Fruit fly (Drosophila melanogaster) whole organism, embryonic: ENCODE measurements around the gene CG13077.

Experiments used
- Bgb ChIP-seq: fragments of 200-800 bp; sonication (Bioruptor generic); IDR thresholded peaks from 2 replicates; pipeline ENCODE4 v1.3.6; 2022; ENCODE audit warnings: missing biosample characterization, missing genetic modification characterization; ENCODE audit not compliant: partially characterized antibody
- C15 ChIP-seq: fragments of 200-800 bp; sonication (Bioruptor generic); IDR thresholded peaks from 3 replicates; pipeline ENCODE4 v1.3.6; 2022; ENCODE audit warnings: missing biosample characterization, missing genetic modification characterization
- CG10267 ChIP-seq: fragments of 200-800 bp; sonication (Bioruptor generic); optimal IDR thresholded peaks from 2 replicates; lab custom pipeline; 2018; ENCODE audit warnings: missing biosample characterization, mild to moderate bottlenecking, missing genetic modification characterization, moderate library complexity
- CG10654 ChIP-seq: fragments of 200-800 bp; sonication (Bioruptor generic); optimal IDR thresholded peaks from 2 replicates; lab custom pipeline; 2016; ENCODE audit warnings: missing biosample characterization, missing genetic modification characterization
- CG11398 ChIP-seq: fragments of 200-800 bp; sonication (Bioruptor generic); optimal IDR thresholded peaks from 2 replicates; lab custom pipeline; 2016; ENCODE audit warnings: missing biosample characterization, missing genetic modification characterization
- CG11560 ChIP-seq: fragments of 200-800 bp; sonication (Bioruptor generic); IDR thresholded peaks from 3 replicates; pipeline ENCODE4 v1.3.6; 2022; ENCODE audit warnings: missing biosample characterization, missing genetic modification characterization
- CG13624 ChIP-seq: fragments of 200-800 bp; sonication (Bioruptor generic); optimal IDR thresholded peaks from 2 replicates; lab custom pipeline; 2016; ENCODE audit warnings: missing biosample characterization, missing genetic modification characterization
- CG14710 ChIP-seq: fragments of 200-800 bp; sonication (Bioruptor generic); optimal IDR thresholded peaks from 3 replicates; lab custom pipeline; 2019; ENCODE audit warnings: missing biosample characterization, mild to moderate bottlenecking, missing genetic modification characterization, moderate library complexity
- CG16813 ChIP-seq: fragments of 200-800 bp; sonication (Bioruptor generic); IDR thresholded peaks from 3 replicates; pipeline ENCODE4 v1.3.6; 2022; ENCODE audit warnings: missing biosample characterization, missing genetic modification characterization; ENCODE audit not compliant: partially characterized antibody
- CG17568 ChIP-seq: fragments of 200-800 bp; sonication (Bioruptor generic); optimal IDR thresholded peaks from 2 replicates; lab custom pipeline; 2018; ENCODE audit warnings: missing biosample characterization, mild to moderate bottlenecking, missing genetic modification characterization, moderate library complexity
- CG2116 ChIP-seq: fragments of 200-800 bp; sonication (Bioruptor generic); optimal IDR thresholded peaks from 3 replicates; lab custom pipeline; 2018; ENCODE audit warnings: missing biosample characterization, mild to moderate bottlenecking, missing genetic modification characterization
- CG4282 ChIP-seq: fragments of 200-800 bp; sonication (Bioruptor generic); optimal IDR thresholded peaks from 2 replicates; lab custom pipeline; 2016; ENCODE audit warnings: missing biosample characterization, missing genetic modification characterization
- CG6854 ChIP-seq: fragments of 200-800 bp; sonication (Bioruptor generic); optimal IDR thresholded peaks from 3 replicates; lab custom pipeline; 2017; ENCODE audit warnings: missing biosample characterization, mild to moderate bottlenecking, missing genetic modification characterization
- CG7963 ChIP-seq: fragments of 200-800 bp; sonication (Bioruptor generic); IDR thresholded peaks from 3 replicates; pipeline ENCODE4 v1.3.6; 2022; ENCODE audit warnings: missing biosample characterization, missing genetic modification characterization; ENCODE audit not compliant: partially characterized antibody
- CG9437 ChIP-seq: fragments of 200-800 bp; sonication (Bioruptor generic); optimal IDR thresholded peaks from 2 replicates; lab custom pipeline; 2018; ENCODE audit warnings: missing biosample characterization, mild to moderate bottlenecking, missing genetic modification characterization
- CHES-1-like ChIP-seq: fragments of 200-800 bp; sonication (Bioruptor generic); optimal IDR thresholded peaks from 2 replicates; lab custom pipeline; 2016; ENCODE audit warnings: missing biosample characterization, missing genetic modification characterization
- CkIIα-i1 ChIP-seq: fragments of 200-800 bp; sonication (Bioruptor generic); IDR thresholded peaks from 2 replicates; pipeline ENCODE4 v1.3.6; 2022; ENCODE audit warnings: missing biosample characterization, missing genetic modification characterization
- Dp ChIP-seq: fragments of 200-800 bp; sonication (Bioruptor generic); optimal IDR thresholded peaks from 2 replicates; lab custom pipeline; 2018; ENCODE audit warnings: missing biosample characterization, mild to moderate bottlenecking, missing genetic modification characterization, moderate library complexity
- E2f2 ChIP-seq: fragments of 200-800 bp; sonication (Bioruptor generic); IDR thresholded peaks from 2 replicates; pipeline ENCODE4 v1.3.6; 2022; ENCODE audit warnings: missing biosample characterization, missing genetic modification characterization
- H2.0 ChIP-seq: fragments of 200-800 bp; sonication (Bioruptor generic); IDR thresholded peaks from 2 replicates; pipeline ENCODE4 v1.3.6; 2022; ENCODE audit warnings: missing biosample characterization, missing genetic modification characterization
- HLH4C ChIP-seq: fragments of 200-800 bp; sonication (Bioruptor generic); IDR thresholded peaks from 3 replicates; pipeline ENCODE4 v1.3.6; 2022; ENCODE audit warnings: missing biosample characterization, missing genetic modification characterization; ENCODE audit not compliant: partially characterized antibody
- MBD-R2 ChIP-seq: fragments of 200-800 bp; sonication (Bioruptor generic); IDR thresholded peaks from 2 replicates; pipeline ENCODE4 v1.3.6; 2022; ENCODE audit warnings: missing biosample characterization, missing genetic modification characterization
- MESR4 ChIP-seq: fragments of 200-800 bp; sonication (Bioruptor generic); optimal IDR thresholded peaks from 2 replicates; lab custom pipeline; 2018; ENCODE audit warnings: missing biosample characterization, mild to moderate bottlenecking, missing genetic modification characterization, moderate library complexity
- Meics ChIP-seq: fragments of 200-800 bp; sonication (Bioruptor generic); optimal IDR thresholded peaks from 2 replicates; lab custom pipeline; 2017; ENCODE audit warnings: missing biosample characterization, mild to moderate bottlenecking, missing genetic modification characterization
- Opbp ChIP-seq: fragments of 200-800 bp; sonication (Bioruptor generic); IDR thresholded peaks from 3 replicates; pipeline ENCODE4 v1.3.6; 2022; ENCODE audit warnings: missing biosample characterization, missing genetic modification characterization; ENCODE audit not compliant: partially characterized antibody
- Scr ChIP-seq: fragments of 200-800 bp; sonication (Bioruptor generic); IDR thresholded peaks from 2 replicates; pipeline ENCODE4 v1.3.6; 2022; ENCODE audit warnings: missing biosample characterization, missing genetic modification characterization; ENCODE audit not compliant: partially characterized antibody
- Xrp1 ChIP-seq: fragments of 200-800 bp; sonication (Bioruptor generic); IDR thresholded peaks from 2 replicates; pipeline ENCODE4 v1.3.6; 2022; ENCODE audit warnings: missing biosample characterization, missing genetic modification characterization
- YL-1 ChIP-seq: fragments of 200-800 bp; sonication (Bioruptor generic); optimal IDR thresholded peaks from 3 replicates; lab custom pipeline; 2017; ENCODE audit warnings: missing biosample characterization, mild to moderate bottlenecking, missing genetic modification characterization
- ap ChIP-seq: fragments of 200-800 bp; sonication (Bioruptor generic); IDR thresholded peaks from 2 replicates; pipeline ENCODE4 v1.3.6; 2022; ENCODE audit warnings: missing biosample characterization, missing genetic modification characterization
- chif ChIP-seq, 2 experiments: fragments of 200-800 bp; sonication (Bioruptor generic); optimal IDR thresholded peaks; 3 replicates each; lab custom pipeline; 2016; ENCODE audit warnings: missing biosample characterization in 2 of 2, missing genetic modification characterization in 2 of 2
- crp ChIP-seq, 2 experiments: fragments of 200-800 bp; sonication (Bioruptor generic); optimal IDR thresholded peaks; 2 replicates in 1 of 2; 3 replicates in 1 of 2; lab custom pipeline; 2017; ENCODE audit warnings: missing biosample characterization in 2 of 2, missing genetic modification characterization in 2 of 2, mild to moderate bottlenecking in 1 of 2, moderate library complexity in 1 of 2
- cwo ChIP-seq: fragments of 200-800 bp; sonication (Bioruptor generic); optimal IDR thresholded peaks from 3 replicates; lab custom pipeline; 2017; ENCODE audit warnings: missing biosample characterization, missing genetic modification characterization, mild to moderate bottlenecking, moderate library complexity, missing genetic modification reagents
- dm ChIP-seq: fragments of 200-800 bp; sonication (Bioruptor generic); optimal IDR thresholded peaks from 3 replicates; lab custom pipeline; 2016; ENCODE audit warnings: missing biosample characterization, missing genetic modification characterization
- esg ChIP-seq: fragments of 200-800 bp; sonication (Bioruptor generic); conservative IDR thresholded peaks from 2 replicates; pipeline ENCODE4 v1.3.6; 2022; ENCODE audit warnings: missing biosample characterization, missing genetic modification characterization
- eve ChIP-seq, 2 experiments: fragments of >200 bp; optimal IDR thresholded peaks; 2 replicates each; lab custom pipeline; 2017; ENCODE audit warnings: missing biosample characterization in 2 of 2, missing genetic modification characterization in 2 of 2
- fd3F ChIP-seq: fragments of 200-800 bp; sonication (Bioruptor generic); optimal IDR thresholded peaks from 2 replicates; lab custom pipeline; 2018; ENCODE audit warnings: missing biosample characterization, mild to moderate bottlenecking, missing genetic modification characterization, moderate library complexity
- gce ChIP-seq: fragments of 200-800 bp; sonication (Bioruptor generic); IDR thresholded peaks from 3 replicates; pipeline ENCODE4 v1.3.6; 2022; ENCODE audit warnings: missing biosample characterization, missing genetic modification characterization
- insv ChIP-seq, 2 experiments: fragments of 200-800 bp; sonication (Bioruptor generic); optimal IDR thresholded peaks; 3 replicates each; lab custom pipeline; 2016 to 2018; ENCODE audit warnings: missing biosample characterization in 2 of 2, missing genetic modification characterization in 2 of 2
- inv ChIP-seq: fragments of 200-800 bp; sonication (Bioruptor generic); IDR thresholded peaks from 2 replicates; pipeline ENCODE4 v1.3.6; 2022; ENCODE audit warnings: missing biosample characterization, missing genetic modification characterization; ENCODE audit not compliant: partially characterized antibody
- jumu ChIP-seq: fragments of 200-800 bp; sonication (Bioruptor generic); optimal IDR thresholded peaks from 3 replicates; lab custom pipeline; 2016; ENCODE audit warnings: missing biosample characterization, missing genetic modification characterization
- lab ChIP-seq: fragments of 200-800 bp; sonication (Bioruptor generic); optimal IDR thresholded peaks from 3 replicates; lab custom pipeline; 2017; ENCODE audit warnings: missing biosample characterization, missing genetic modification characterization, mild to moderate bottlenecking, moderate library complexity, missing genetic modification reagents
- mld ChIP-seq: fragments of 200-800 bp; sonication (Bioruptor generic); IDR thresholded peaks from 3 replicates; pipeline ENCODE4 v1.3.6; 2022; ENCODE audit warnings: missing biosample characterization, missing genetic modification characterization; ENCODE audit not compliant: partially characterized antibody
- otp ChIP-seq: fragments of 200-800 bp; sonication (Bioruptor generic); IDR thresholded peaks from 3 replicates; pipeline ENCODE4, ENCODE4 v1.3.6; 2022; ENCODE audit warnings: missing biosample characterization, missing genetic modification characterization
- sim ChIP-seq: fragments of 200-800 bp; sonication (Bioruptor generic); IDR thresholded peaks from 2 replicates; pipeline ENCODE4 v1.3.6; 2022; ENCODE audit warnings: missing biosample characterization, missing genetic modification characterization
- tna ChIP-seq: fragments of 200-800 bp; sonication (Bioruptor generic); IDR thresholded peaks from 2 replicates; pipeline ENCODE4 v1.3.6; 2022; ENCODE audit warnings: missing biosample characterization, missing genetic modification characterization; ENCODE audit not compliant: partially characterized antibody
- trem ChIP-seq: fragments of 200-800 bp; optimal IDR thresholded peaks from 3 replicates; lab custom pipeline; 2019; ENCODE audit warnings: missing biosample characterization, mild to moderate bottlenecking, missing genetic modification characterization, moderate library complexity
- vvl ChIP-seq: fragments of 200-800 bp; sonication (Bioruptor generic); IDR thresholded peaks from 2 replicates; pipeline ENCODE4 v1.3.6; 2022; ENCODE audit warnings: missing biosample characterization, missing genetic modification characterization

The CG13077 gene

dm6 chr2L:19577187-19577765, 11.6 kb downstream of the CG13077 start, which contains the start of the genes spi and msb1l (continued):
- TF ChIP-seq Xrp1 (GFP tag; lab: Robert Waterston, UW) (no peak; the same call in 1 of the 2 replicates), insv (GFP tag; optimal IDR thresholded peaks at IDR 0.05; lab: Kevin White, UChicago) (peak in 1 of 2 experiments; percentile 29), CHES-1-like (GFP tag; lab: Kevin White, UChicago) (no peak), dm (GFP tag; lab: Kevin White, UChicago) (no peak), H2.0 (GFP tag; lab: Robert Waterston, UW) (no peak), chif (GFP tag; optimal IDR thresholded peaks at IDR 0.05; lab: Kevin White, UChicago) (peak in 1 of 2 experiments; percentile 17), CkIIα-i1 (no peak), otp (GFP tag; lab: Robert Waterston, UW) (0 out of 3 replicates have a peak, but pooled peaks have one; percentile 5), CG6854 (GFP tag; lab: Kevin White, UChicago) (no peak), Meics (GFP tag; lab: Kevin White, UChicago) (peak; percentile 50), crp (GFP tag; optimal IDR thresholded peaks at IDR 0.05; lab: Kevin White, UChicago) (peak in 1 of 2 experiments; percentile 12), CG17568 (GFP tag; lab: Kevin White, UChicago) (no peak), cwo (GFP tag; lab: Kevin White, UChicago) (peak; percentile 25), CG10654 (GFP tag; lab: Kevin White, UChicago) (peak; percentile 50), ap (GFP tag; lab: Robert Waterston, UW) (no peak), CG13624 (GFP tag; lab: Kevin White, UChicago) (no peak), jumu (no peak), esg (GFP tag; lab: Robert Waterston, UW) (no peak), HLH4C (GFP tag; lab: Robert Waterston, UW) (peak; percentile 41; the same call in 1 of the 3 replicates), Scr (peak; percentile 63), C15 (GFP tag; lab: Robert Waterston, UW) (no peak), CG9437 (GFP tag; lab: Kevin White, UChicago) (peak; percentile 41), CG11398 (GFP tag; lab: Kevin White, UChicago) (no peak), lab (peak; percentile 55), CG4282 (GFP tag; lab: Kevin White, UChicago) (no peak), CG10267 (peak; percentile 96), MESR4 (GFP tag; lab: Kevin White, UChicago) (peak; percentile 71), gce (GFP tag; lab: Robert Waterston, UW) (no peak), fd3F (no peak), E2f2 (peak; percentile 78)

- TF ChIP-seq mld (GFP tag; lab: Robert Waterston, UW) = peak; percentile 95
- TF ChIP-seq Bgb (GFP tag; lab: Robert Waterston, UW) = peak; percentile 90
- peak; percentile 89; the same call in 2 of the 3 replicates for TF ChIP-seq Opbp (GFP tag; lab: Robert Waterston, UW)
- peak; percentile 97 for TF ChIP-seq tna (GFP tag; lab: Robert Waterston, UW)
- no peak for TF ChIP-seq sim (GFP tag; lab: Robert Waterston, UW)
- peak; percentile 75; the same call in 2 of the 3 replicates for TF ChIP-seq CG16813 (GFP tag; lab: Robert Waterston, UW)
- peak; percentile 94 for TF ChIP-seq CG7963 (GFP tag; lab: Robert Waterston, UW)
- no peak for TF ChIP-seq CG11560
- TF ChIP-seq eve (GFP tag; optimal IDR thresholded peaks at IDR 0.05; lab: Kevin White, UChicago) = no peak
- TF ChIP-seq CG2116 = peak; percentile 93
- TF ChIP-seq crp (GFP tag; optimal IDR thresholded peaks at IDR 0.05; lab: Kevin White, UChicago) = peak in 1 of 2 experiments; percentile 87
- peak; percentile 99 for TF ChIP-seq Dp (GFP tag; lab: Kevin White, UChicago)
- TF ChIP-seq CG14710 (tag; lab: Kevin White, UChicago) = peak; percentile 42
- peak; percentile 52; the same call in 1 of the 2 replicates for TF ChIP-seq vvl (GFP tag; lab: Robert Waterston, UW)
- TF ChIP-seq trem (tag; lab: Kevin White, UChicago) = peak; percentile 69
- TF ChIP-seq MBD-R2 (GFP tag; lab: Robert Waterston, UW) = peak; percentile 71
- TF ChIP-seq YL-1 (GFP tag; lab: Kevin White, UChicago) = peak; percentile 26
- peak; percentile 59 for TF ChIP-seq inv (GFP tag; lab: Robert Waterston, UW)
- peak; percentile 100 for TF ChIP-seq E2f2
- peak; percentile 79 for TF ChIP-seq Scr
Observed at dm6 chr2L:19579995-19580578, 14.4 kb downstream of the CG13077 start, which contains the start of gene Pmvk. Gene Pmvk, minus strand, starts transcription at chr2L:19580351.
